Fruit fly (Drosophila melanogaster): ENCODE data around the gene CG42788.

The CG42788 gene

dm6 chr3R:15087606-15088193 is 44.0 kb downstream of the CG42788 start (continued):
- TF ChIP-seq salr (GFP tag; optimal IDR thresholded peaks at IDR 0.05): peak in 1 of 2 experiments; percentile 23
- TF ChIP-seq Sox102F (GFP tag; optimal IDR thresholded peaks at IDR 0.05): no peak
- TF ChIP-seq Ets96B (tag; optimal IDR thresholded peaks at IDR 0.05): peak; percentile 39
- TF ChIP-seq fkh (GFP tag; optimal IDR thresholded peaks at IDR 0.05): peak; percentile 66
- no peak for TF ChIP-seq spab (GFP tag; optimal IDR thresholded peaks at IDR 0.05)
- peak; percentile 51 for TF ChIP-seq Sox14 (GFP tag; optimal IDR thresholded peaks at IDR 0.05)
- peak; percentile 74 for TF ChIP-seq CG31627 (GFP tag; optimal IDR thresholded peaks at IDR 0.05)
- peak; percentile 38 for TF ChIP-seq CG10669 (GFP tag; optimal IDR thresholded peaks at IDR 0.05)
- TF ChIP-seq Eip93F (GFP tag; optimal IDR thresholded peaks at IDR 0.05): no peak
- no peak for TF ChIP-seq vri (GFP tag; optimal IDR thresholded peaks at IDR 0.05)
- peak; percentile 54 for TF ChIP-seq Met (GFP tag; optimal IDR thresholded peaks at IDR 0.05)
- TF ChIP-seq Sox15 (GFP tag; optimal IDR thresholded peaks at IDR 0.05): peak; percentile 48
- peak; percentile 24 for TF ChIP-seq Smox (GFP tag; optimal IDR thresholded peaks at IDR 0.05)
- peak; percentile 27 for TF ChIP-seq CG3032 (tag; optimal IDR thresholded peaks at IDR 0.05)
- peak; percentile 69 for TF ChIP-seq Hr39 (GFP tag; optimal IDR thresholded peaks at IDR 0.05)
- peak; percentile 46 for TF ChIP-seq CG8632 (GFP tag; optimal IDR thresholded peaks at IDR 0.05)
- no peak for TF ChIP-seq CG6276 (GFP tag; optimal IDR thresholded peaks at IDR 0.05)

DNA sequence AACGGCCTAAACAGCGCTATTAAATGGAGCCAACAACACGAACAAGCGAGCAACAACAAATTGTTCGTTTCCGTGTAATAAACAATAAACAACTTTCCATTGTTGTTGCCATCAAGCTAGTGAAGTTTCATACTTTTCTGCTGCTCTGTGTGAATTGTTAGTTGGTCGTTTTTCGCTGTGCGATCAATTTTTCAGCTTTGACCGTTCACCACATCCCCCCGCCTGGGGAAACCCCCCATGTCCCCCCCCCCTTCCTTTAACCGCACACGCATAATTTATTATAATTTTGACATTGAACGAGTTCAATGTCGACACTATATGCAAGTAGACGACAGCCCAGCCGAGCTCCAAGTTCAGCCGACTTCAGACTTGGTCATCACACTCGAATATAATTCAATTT is 44.7 kb downstream of the CG42788 start:
- TF ChIP-seq Ets21C (GFP tag; optimal IDR thresholded peaks at IDR 0.05) (no peak), CG32006 (GFP tag; optimal IDR thresholded peaks at IDR 0.05) (no peak), fd85E (GFP tag; optimal IDR thresholded peaks at IDR 0.05) (no peak), dsx (GFP tag; optimal IDR thresholded peaks at IDR 0.05; ENCODE audit: poor library complexity, severe bottlenecking) (no peak), CG7368 (GFP tag; optimal IDR thresholded peaks at IDR 0.05) (no peak), fkh (GFP tag; optimal IDR thresholded peaks at IDR 0.05) (no peak)

- TF ChIP-seq Gug (GFP tag; IDR thresholded peaks at IDR 0.05) (0 out of 2 replicates have a peak, but pooled peaks have one; percentile 35), dac (GFP tag; optimal IDR thresholded peaks at IDR 0.05) (no peak), CG6163 (GFP tag; IDR thresholded peaks at IDR 0.05) (0 out of 3 replicates have a peak, but pooled peaks have one; percentile 33), CG16779 (tag; optimal IDR thresholded peaks at IDR 0.05) (no peak), svp (GFP tag) (peak; percentile 2), CG8632 (GFP tag; optimal IDR thresholded peaks at IDR 0.05) (no peak), Hr38 (GFP tag; optimal IDR thresholded peaks at IDR 0.05) (no peak), Lpt (GFP tag; optimal IDR thresholded peaks at IDR 0.05) (no peak)
Observed at dm6 chr3R:15084461-15085106, 47.1 kb downstream of the CG42788 start.

- TF ChIP-seq Eip93F (GFP tag; optimal IDR thresholded peaks at IDR 0.05) (peak; percentile 41), Ets21C (GFP tag; optimal IDR thresholded peaks at IDR 0.05) (no peak)
Observed at dm6 chr3R:15083676-15084216, 48.0 kb downstream of the CG42788 start.

DNA sequence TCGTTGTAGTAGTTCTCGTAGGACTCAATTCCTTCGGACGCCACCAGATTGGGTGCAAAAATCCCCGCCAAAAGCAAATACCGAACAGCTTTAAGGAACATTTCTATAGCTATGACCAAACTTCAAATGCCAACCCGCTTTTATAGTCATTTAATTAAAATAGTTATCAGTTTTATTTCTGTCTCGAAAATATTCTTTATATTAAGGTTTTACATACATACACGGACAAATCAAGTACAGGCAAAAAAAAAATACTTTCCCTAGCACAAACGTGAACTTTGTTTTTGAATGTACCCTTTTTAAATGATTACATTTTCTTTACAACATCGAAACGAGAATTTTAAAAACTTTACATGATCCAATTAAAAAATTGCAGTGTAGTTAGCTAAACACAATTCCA is 52.5 kb downstream of the CG42788 start, which contains the start of gene CG6974:
CG6974 (minus strand) TSS at position 101 of the 400 bp plus-strand sequence.
- no peak for TF ChIP-seq CG16779 (tag; optimal IDR thresholded peaks at IDR 0.05)
- no peak for TF ChIP-seq spab (GFP tag; optimal IDR thresholded peaks at IDR 0.05)
- TF ChIP-seq CG11762 (GFP tag; optimal IDR thresholded peaks at IDR 0.05; ENCODE audit: insufficient read depth): no peak
- no peak for TF ChIP-seq esn (GFP tag; optimal IDR thresholded peaks at IDR 0.05)
- TF ChIP-seq Sox14 (GFP tag; optimal IDR thresholded peaks at IDR 0.05): no peak
- TF ChIP-seq CG11294 (GFP tag; IDR thresholded peaks at IDR 0.05): no peak
